Worm (Caenorhabditis elegans) whole organism, L1 larva: ENCODE results near the gene nhr-88.

Experiments
- ceh-88 ChIP-seq: fragments of 200-800 bp; sonication (Bioruptor generic); IDR thresholded peaks from 2 replicates; pipeline ENCODE4 v1.3.6; 2022; ENCODE audit warnings: missing genetic modification characterization, missing compliant biosample characterization
- sptf-1 ChIP-seq: fragments of 150-350 bp; optimal IDR thresholded peaks from 2 replicates; lab custom pipeline; 2014; ENCODE audit warnings: missing biosample characterization, missing genetic modification characterization
- xbp-1 ChIP-seq: sonication (generic microtip); optimal IDR thresholded peaks from 2 replicates; lab custom pipeline; 2016; ENCODE audit warnings: missing genetic modification characterization, missing compliant biosample characterization

DNA sequence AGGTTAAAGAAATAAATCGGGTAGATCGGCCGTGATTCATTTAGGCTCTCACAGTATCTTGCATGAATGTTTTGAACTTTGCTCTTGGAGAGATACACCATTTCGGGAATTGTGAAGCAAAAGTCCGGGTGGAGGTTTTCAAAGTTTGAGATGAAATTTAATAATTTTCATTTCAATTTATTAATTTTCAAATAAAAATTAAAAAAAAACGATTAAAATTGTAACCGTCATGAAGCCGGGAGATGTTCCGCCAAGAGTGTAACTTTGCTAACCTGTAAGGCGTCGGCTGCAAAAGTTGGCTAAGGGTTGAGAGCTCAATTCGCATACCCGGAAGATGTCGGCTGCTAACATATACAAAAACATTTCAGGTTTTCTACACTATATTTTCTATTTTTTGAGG is 42.1 kb upstream of the nhr-88 start, which contains the start of gene irld-67:
- TF ChIP-seq ceh-88, result no peak
- no peak for TF ChIP-seq sptf-1 (tag; lab: Kevin White, UChicago)
- no peak for TF ChIP-seq xbp-1 (tag; lab: Kevin White, UChicago)
